Worm (Caenorhabditis elegans) whole organism, L2 larva: ENCODE measurements around the gene EEED8.15.

Experiments
- ama-1 ChIP-seq: fragments of 150-350 bp; optimal IDR thresholded peaks from 2 replicates; lab custom pipeline; 2018; ENCODE audit warnings: inconsistent platforms
- crh-2 ChIP-seq: sonication (generic microtip); optimal IDR thresholded peaks from 2 replicates; lab custom pipeline; 2017; ENCODE audit warnings: missing biosample characterization, missing genetic modification characterization
- gmeb-1 ChIP-seq: fragments of 150-350 bp; optimal IDR thresholded peaks from 2 replicates; lab custom pipeline; 2014; ENCODE audit warnings: missing biosample characterization, missing genetic modification characterization
- mab-5 ChIP-seq: fragments of 150-350 bp; optimal IDR thresholded peaks from 2 replicates; lab custom pipeline; 2014; ENCODE audit warnings: missing biosample characterization, missing genetic modification characterization
- sem-4 ChIP-seq: fragments of 150-350 bp; optimal IDR thresholded peaks from 2 replicates; lab custom pipeline; 2014; ENCODE audit warnings: missing biosample characterization, missing genetic modification reagents, missing genetic modification characterization
- ztf-4 ChIP-seq: fragments of 150-350 bp; optimal IDR thresholded peaks from 2 replicates; lab custom pipeline; 2014; ENCODE audit warnings: missing biosample characterization, missing genetic modification characterization

ce11 chrII:5399201-5399600 is 19.8 kb upstream of the EEED8.15 start, which contains the start of gene mog-5:
- peak; percentile 57 for TF ChIP-seq gmeb-1 (tag; lab: Kevin White, UChicago)
- no peak for TF ChIP-seq crh-2
- TF ChIP-seq ztf-4 (tag; lab: Kevin White, UChicago): no peak
- TF ChIP-seq ama-1: no peak
- TF ChIP-seq mab-5 (tag; lab: Kevin White, UChicago): no peak
- peak; percentile 12 for TF ChIP-seq sem-4 (tag; lab: Kevin White, UChicago)
